Fruit fly (Drosophila melanogaster): ENCODE measurements around the gene Rcd-1.

Rcd-1 gene

DNA sequence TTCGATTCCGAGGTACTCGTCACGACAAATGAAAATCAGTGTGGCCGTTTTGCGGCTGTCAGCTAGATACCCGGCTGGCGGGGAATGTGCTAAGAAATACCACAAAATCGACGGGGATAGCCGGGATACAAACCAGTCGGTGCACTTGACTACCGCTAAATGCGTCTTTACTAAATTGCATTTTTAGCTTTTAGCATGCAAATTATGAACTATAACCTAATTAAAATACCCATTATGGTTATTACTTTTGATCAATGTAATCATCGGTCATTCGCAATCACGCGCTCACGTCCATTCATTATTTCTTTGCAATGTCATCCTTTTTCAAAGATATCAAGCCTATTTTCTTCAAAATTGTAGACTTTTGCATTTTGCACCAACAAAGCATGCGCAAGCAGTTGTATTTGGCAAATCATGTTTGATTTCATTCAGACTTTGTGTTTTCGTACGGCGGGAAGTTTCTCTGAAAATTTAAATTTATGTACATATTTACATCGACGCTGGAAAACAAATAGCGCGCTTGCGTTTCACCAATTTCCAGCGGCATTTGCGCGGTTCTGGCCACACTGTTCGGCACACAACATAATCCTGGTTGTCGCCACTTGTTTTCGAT, at the start of gene Rcd-1 (continued):
- TF ChIP-seq D (optimal IDR thresholded peaks at IDR 0.05) (no peak), D (GFP tag; optimal IDR thresholded peaks at IDR 0.05) (no peak), tup (GFP tag; optimal IDR thresholded peaks at IDR 0.05) (no peak), Med (GFP tag) (no peak), MBD-R2 (GFP tag; IDR thresholded peaks at IDR 0.05) (peak; percentile 35; the same call in 1 of the 2 replicates), z (GFP tag; IDR thresholded peaks at IDR 0.05) (no peak), Hmx (GFP tag; optimal IDR thresholded peaks at IDR 0.05) (no peak), cg (GFP tag; optimal IDR thresholded peaks at IDR 0.05) (no peak), B-H1 (GFP tag; IDR thresholded peaks at IDR 0.05) (no peak), CrebB (tag; optimal IDR thresholded peaks at IDR 0.05) (no peak), CG18599 (GFP tag; optimal IDR thresholded peaks at IDR 0.05) (no peak), Eip74EF (GFP tag; optimal IDR thresholded peaks at IDR 0.05) (no peak), Atf6 (GFP tag; IDR thresholded peaks at IDR 0.05) (no peak), CG32532 (GFP tag; IDR thresholded peaks at IDR 0.05) (no peak), CG16863 (GFP tag; optimal IDR thresholded peaks at IDR 0.05) (no peak), Trl (optimal IDR thresholded peaks at IDR 0.05) (no peak), Trl (GFP tag; optimal IDR thresholded peaks at IDR 0.05) (no peak), ato (GFP tag; IDR thresholded peaks at IDR 0.05; ENCODE audit: partially characterized antibody) (no peak), CG3847 (GFP tag; IDR thresholded peaks at IDR 0.05) (peak; percentile 15; the same call in 1 of the 2 replicates), Abd-B (GFP tag; optimal IDR thresholded peaks at IDR 0.05) (no peak), CG14050 (GFP tag; IDR thresholded peaks at IDR 0.05) (no peak), CG14860 (GFP tag; IDR thresholded peaks at IDR 0.05; ENCODE audit: partially characterized antibody) (no peak), CG6765 (GFP tag; optimal IDR thresholded peaks at IDR 0.05) (no peak), CG17328 (GFP tag; IDR thresholded peaks at IDR 0.05) (no peak), slp2 (GFP tag; optimal IDR thresholded peaks at IDR 0.05) (no peak), grn (GFP tag; optimal IDR thresholded peaks at IDR 0.05) (no peak), CG4424 (GFP tag; optimal IDR thresholded peaks at IDR 0.05) (no peak), CG4360 (GFP tag; IDR thresholded peaks at IDR 0.05) (no peak), sna (GFP tag; IDR thresholded peaks at IDR 0.05; ENCODE audit: partially characterized antibody) (no peak), CG12391 (tag; optimal IDR thresholded peaks at IDR 0.05) (no peak), Blimp-1 (GFP tag; optimal IDR thresholded peaks at IDR 0.05) (no peak), ro (GFP tag; IDR thresholded peaks at IDR 0.05) (no peak), CG15011 (GFP tag; optimal IDR thresholded peaks at IDR 0.05) (no peak), CG30020 (tag; optimal IDR thresholded peaks at IDR 0.05) (no peak), Vsx1 (GFP tag; optimal IDR thresholded peaks at IDR 0.05) (no peak), schlank (tag; optimal IDR thresholded peaks at IDR 0.05) (no peak), Nf-YC (tag; optimal IDR thresholded peaks at IDR 0.05) (no peak), pan (optimal IDR thresholded peaks at IDR 0.05) (no peak), pan (GFP tag; optimal IDR thresholded peaks at IDR 0.05 in 1 of 2, IDR thresholded peaks at IDR 0.05 in 1 of 2) (no peak), Hmr (GFP tag; optimal IDR thresholded peaks at IDR 0.05) (no peak), salm (tag; optimal IDR thresholded peaks at IDR 0.05) (no peak), Bteb2 (GFP tag; optimal IDR thresholded peaks at IDR 0.05) (no peak), gcm (GFP tag; optimal IDR thresholded peaks at IDR 0.05) (no peak)

All from whole organism, embryonic.